Fruit fly (Drosophila melanogaster): Measurements from ENCODE around the gene Nup58.

The Nup58 gene

dm6 chr3R:19642893-19643270, 1.9 kb upstream of the Nup58 start (continued):
- TF ChIP-seq crp (GFP tag; optimal IDR thresholded peaks at IDR 0.05) (peak; percentile 19 to 79), zen2 (GFP tag; IDR thresholded peaks at IDR 0.05; ENCODE audit: partially characterized antibody) (peak; percentile 84), Doc3 (GFP tag; IDR thresholded peaks at IDR 0.05; ENCODE audit: partially characterized antibody) (peak; percentile 81), CG17802 (tag; optimal IDR thresholded peaks at IDR 0.05) (no peak), Ets97D (GFP tag; optimal IDR thresholded peaks at IDR 0.05) (peak; percentile 3), Sox102F (GFP tag; optimal IDR thresholded peaks at IDR 0.05) (no peak), CG17361 (GFP tag; IDR thresholded peaks at IDR 0.05) (peak; percentile 47; the same call in 1 of the 3 replicates), hbn (GFP tag; IDR thresholded peaks at IDR 0.05; ENCODE audit: partially characterized antibody) (peak; percentile 70), stwl (tag; optimal IDR thresholded peaks at IDR 0.05) (peak; percentile 97), inv (GFP tag; IDR thresholded peaks at IDR 0.05; ENCODE audit: partially characterized antibody) (peak; percentile 53), CG12155 (GFP tag; optimal IDR thresholded peaks at IDR 0.05) (peak; percentile 76), CG10366 (GFP tag; IDR thresholded peaks at IDR 0.05) (peak; percentile 11; the same call in 1 of the 2 replicates), mld (GFP tag; IDR thresholded peaks at IDR 0.05; ENCODE audit: partially characterized antibody) (peak; percentile 67; the same call in 2 of the 3 replicates), dimm (GFP tag; IDR thresholded peaks at IDR 0.05) (no peak), sob (GFP tag; IDR thresholded peaks at IDR 0.05) (peak; percentile 70), NC2α (GFP tag; optimal IDR thresholded peaks at IDR 0.05) (no peak), bigmax (GFP tag; optimal IDR thresholded peaks at IDR 0.05) (no peak), CG17328 (GFP tag; IDR thresholded peaks at IDR 0.05) (no peak), gfzf (GFP tag; optimal IDR thresholded peaks at IDR 0.05) (no peak), CG34224 (GFP tag; IDR thresholded peaks at IDR 0.05; ENCODE audit: partially characterized antibody) (peak; percentile 62), CG6254 (GFP tag; optimal IDR thresholded peaks at IDR 0.05) (no peak), Trl (optimal IDR thresholded peaks at IDR 0.05) (no peak), Trl (GFP tag; optimal IDR thresholded peaks at IDR 0.05) (peak; percentile 1), bab2 (GFP tag; optimal IDR thresholded peaks at IDR 0.05) (peak; percentile 16), cg (GFP tag; optimal IDR thresholded peaks at IDR 0.05) (no peak), Lhr (GFP tag; optimal IDR thresholded peaks at IDR 0.05) (peak; percentile 1), knrl (GFP tag; IDR thresholded peaks at IDR 0.05; ENCODE audit: partially characterized antibody) (peak; percentile 80; the same call in 2 of the 3 replicates), Sin3A (optimal IDR thresholded peaks at IDR 0.05) (peak; percentile 14), CG17385 (GFP tag; optimal IDR thresholded peaks at IDR 0.05) (no peak), H2.0 (GFP tag; IDR thresholded peaks at IDR 0.05) (no peak), vnd (GFP tag; IDR thresholded peaks at IDR 0.05; ENCODE audit: partially characterized antibody) (peak; percentile 67; the same call in 1 of the 3 replicates), CG13123 (GFP tag; optimal IDR thresholded peaks at IDR 0.05) (no peak), bbx (GFP tag; IDR thresholded peaks at IDR 0.05; ENCODE audit: partially characterized antibody) (peak; percentile 88), CG32767 (GFP tag; IDR thresholded peaks at IDR 0.05) (no peak), B-H2 (GFP tag; optimal IDR thresholded peaks at IDR 0.05) (peak; percentile 8), E2f1 (GFP tag; IDR thresholded peaks at IDR 0.05) (peak; percentile 23; the same call in 1 of the 2 replicates), CG18011 (GFP tag; optimal IDR thresholded peaks at IDR 0.05) (peak; percentile 84), chn (GFP tag; optimal IDR thresholded peaks at IDR 0.05) (no peak), pan (optimal IDR thresholded peaks at IDR 0.05) (no peak), pan (GFP tag; optimal IDR thresholded peaks at IDR 0.05 in 1 of 2, IDR thresholded peaks at IDR 0.05 in 1 of 2) (peak in 1 of 2 experiments; percentile 31), CG34376 (GFP tag; optimal IDR thresholded peaks at IDR 0.05) (no peak), lab (GFP tag; optimal IDR thresholded peaks at IDR 0.05) (peak; percentile 21)
